Worm (Caenorhabditis elegans) whole organism, L4 larva: ENCODE measurements around the gene wrt-4.

Experiments
- F26F4.8 ChIP-seq: fragments of 200-800 bp; sonication (Bioruptor generic); conservative IDR thresholded peaks from 2 replicates; pipeline ENCODE4 v1.3.6; 2022; ENCODE audit warnings: missing genetic modification characterization, missing compliant biosample characterization
- lin-39 ChIP-seq: fragments of 150-350 bp; optimal IDR thresholded peaks from 2 replicates; lab custom pipeline; 2014; ENCODE audit warnings: missing biosample characterization, missing genetic modification reagents, missing genetic modification characterization

DNA sequence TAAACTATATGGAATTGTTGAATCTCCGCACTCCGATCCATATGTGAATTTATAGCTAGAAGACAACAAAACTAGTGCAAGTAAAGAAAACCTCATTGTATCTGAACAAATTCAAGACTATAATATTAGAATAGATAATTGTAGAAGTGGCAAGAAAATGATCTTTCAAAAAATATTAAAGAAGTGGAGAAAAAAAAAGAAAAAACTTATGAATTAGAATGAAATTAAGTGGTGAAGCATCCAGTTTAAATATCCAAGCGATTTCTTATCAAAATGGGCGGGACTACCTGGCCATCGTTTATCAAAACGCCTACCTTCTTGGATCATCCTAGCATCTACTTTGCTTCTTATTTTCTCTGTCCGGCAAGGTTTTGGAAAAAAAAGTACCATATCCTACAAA, at the start of gene wrt-4:
- TF ChIP-seq lin-39 (tag; lab: Kevin White, UChicago), result no peak
- TF ChIP-seq F26F4.8 (GFP tag; lab: Robert Waterston, UW), result no peak
